Worm (Caenorhabditis elegans) whole organism, L3 larva: ENCODE data around the gene gst-18.

ENCODE experiments used
- ceh-82 ChIP-seq: fragments of 150-350 bp; optimal IDR thresholded peaks from 2 replicates; lab custom pipeline; 2014; ENCODE audit warnings: missing biosample characterization, missing genetic modification characterization
- ceh-9 ChIP-seq: sonication (generic microtip); optimal IDR thresholded peaks from 2 replicates; lab custom pipeline; 2018; ENCODE audit warnings: missing biosample characterization, missing genetic modification characterization
- fos-1 ChIP-seq: fragments of 150-350 bp; optimal IDR thresholded peaks from 2 replicates; lab custom pipeline; 2014; ENCODE audit warnings: missing biosample characterization, missing genetic modification characterization
- mml-1 ChIP-seq: fragments of 150-350 bp; sonication (generic microtip); optimal IDR thresholded peaks from 3 replicates; lab custom pipeline; 2014; ENCODE audit warnings: missing biosample characterization, missing genetic modification characterization
- nhr-11 ChIP-seq: fragments of 150-350 bp; optimal IDR thresholded peaks from 2 replicates; lab custom pipeline; 2014; ENCODE audit warnings: missing biosample characterization, missing genetic modification characterization
- pha-4 ChIP-seq: fragments of 150-350 bp; optimal IDR thresholded peaks from 2 replicates; lab custom pipeline; 2014; ENCODE audit warnings: missing biosample characterization, missing genetic modification reagents, missing genetic modification characterization
- pqm-1 ChIP-seq: fragments of 150-350 bp; optimal IDR thresholded peaks from 2 replicates; lab custom pipeline; 2017; ENCODE audit warnings: missing biosample characterization, missing genetic modification characterization, inconsistent platforms
- zag-1 ChIP-seq: fragments of 150-350 bp; optimal IDR thresholded peaks from 2 replicates; lab custom pipeline; 2014; ENCODE audit warnings: missing biosample characterization, missing genetic modification characterization

ce11 chrII:13590461-13590860, 40.2 kb downstream of the gst-18 start, which contains the start of gene clec-145:
- TF ChIP-seq ceh-82 (tag; lab: Kevin White, UChicago) (no peak), nhr-11 (tag; lab: Kevin White, UChicago) (no peak), zag-1 (tag; lab: Kevin White, UChicago) (no peak), pha-4 (tag; lab: Kevin White, UChicago) (no peak), pqm-1 (tag; lab: Kevin White, UChicago) (no peak), mml-1 (tag; lab: Kevin White, UChicago) (no peak), fos-1 (no peak), ceh-9 (tag; lab: Kevin White, UChicago) (no peak)
